Worm (Caenorhabditis elegans) whole organism, young adult: ENCODE data around the gene srg-11.

ENCODE experiments used
- B0019.2 ChIP-seq: fragments of 200-800 bp; sonication (Bioruptor generic); conservative IDR thresholded peaks from 2 replicates; pipeline ENCODE4 v1.3.6; 2022; ENCODE audit warnings: missing genetic modification reagents, missing genetic modification characterization, missing compliant biosample characterization
- D2030.7 ChIP-seq: fragments of 200-800 bp; sonication (Bioruptor generic); IDR thresholded peaks from 2 replicates; pipeline ENCODE4 v1.3.6; 2022; ENCODE audit warnings: missing genetic modification reagents, missing genetic modification characterization, missing compliant biosample characterization
- F49E8.2 ChIP-seq: sonication (generic microtip); optimal IDR thresholded peaks from 3 replicates; lab custom pipeline; 2017; ENCODE audit warnings: missing genetic modification characterization, mild to moderate bottlenecking, missing compliant biosample characterization, antibody characterized with exemption, moderate library complexity; ENCODE audit not compliant: insufficient read depth
- F57A8.1 ChIP-seq: fragments of 200-800 bp; sonication (Bioruptor generic); optimal IDR thresholded peaks from 2 replicates; lab custom pipeline; 2018; ENCODE audit warnings: mild to moderate bottlenecking, missing genetic modification characterization, moderate library complexity, missing compliant biosample characterization
- K12H6.12 ChIP-seq: fragments of 200-800 bp; sonication (Bioruptor generic); optimal IDR thresholded peaks from 2 replicates; lab custom pipeline; 2018; ENCODE audit warnings: mild to moderate bottlenecking, missing genetic modification characterization, missing compliant biosample characterization
- T07F8.4 ChIP-seq: sonication (generic microtip); optimal IDR thresholded peaks from 2 replicates; lab custom pipeline; 2016; ENCODE audit warnings: mild to moderate bottlenecking, missing genetic modification characterization, moderate library complexity, missing compliant biosample characterization
- Y67H2A.10 ChIP-seq: fragments of 200-800 bp; sonication (Bioruptor generic); conservative IDR thresholded peaks from 2 replicates; pipeline ENCODE4 v1.3.6; 2022; ENCODE audit warnings: missing genetic modification reagents, missing genetic modification characterization, missing compliant biosample characterization
- akir-1 ChIP-seq: fragments of 200-800 bp; sonication (Bioruptor generic); optimal IDR thresholded peaks from 2 replicates; lab custom pipeline; 2018; ENCODE audit warnings: mild to moderate bottlenecking, missing genetic modification characterization, moderate library complexity, missing compliant biosample characterization
- atf-7 ChIP-seq: sonication (generic microtip); optimal IDR thresholded peaks from 2 replicates; lab custom pipeline; 2017; ENCODE audit warnings: mild to moderate bottlenecking, missing genetic modification characterization, missing compliant biosample characterization
- athp-1 ChIP-seq: sonication (generic microtip); optimal IDR thresholded peaks from 2 replicates; lab custom pipeline; 2017; ENCODE audit warnings: mild to moderate bottlenecking, missing genetic modification characterization, missing compliant biosample characterization
- attf-5 ChIP-seq: fragments of 200-800 bp; sonication (Bioruptor generic); optimal IDR thresholded peaks from 2 replicates; lab custom pipeline; 2018; ENCODE audit warnings: mild to moderate bottlenecking, missing genetic modification characterization, missing compliant biosample characterization
- bed-2 ChIP-seq: fragments of 200-800 bp; sonication (Bioruptor generic); IDR thresholded peaks from 2 replicates; pipeline ENCODE4 v1.3.6; 2022; ENCODE audit warnings: missing genetic modification reagents, missing genetic modification characterization, missing compliant biosample characterization
- cebp-1 ChIP-seq, 2 experiments: fragments of 200-800 bp in 1 of 2; sonication (Bioruptor generic) in 1 of 2; sonication (generic microtip) in 1 of 2; IDR thresholded peaks in 1 of 2; optimal IDR thresholded peaks in 1 of 2; 2 replicates each; pipeline versions ENCODE4 v1.3.6 to Lab custom; 2017 to 2022; ENCODE audit warnings: missing compliant biosample characterization in 2 of 2, missing genetic modification characterization in 2 of 2, mild to moderate bottlenecking in 1 of 2, missing genetic modification reagents in 1 of 2, moderate library complexity in 1 of 2
- ceh-100 ChIP-seq: fragments of 200-800 bp; sonication (Bioruptor generic); IDR thresholded peaks from 2 replicates; pipeline ENCODE4 v1.3.6; 2022; ENCODE audit warnings: missing genetic modification reagents, missing genetic modification characterization, missing compliant biosample characterization
- ceh-27 ChIP-seq: fragments of 200-800 bp; sonication (Bioruptor generic); optimal IDR thresholded peaks from 2 replicates; lab custom pipeline; 2018; ENCODE audit warnings: mild to moderate bottlenecking, missing genetic modification characterization, moderate library complexity, missing compliant biosample characterization
- ceh-58 ChIP-seq: fragments of 200-800 bp; sonication (Bioruptor generic); IDR thresholded peaks from 2 replicates; pipeline ENCODE4 v1.3.6; 2022; ENCODE audit warnings: missing genetic modification characterization, missing compliant biosample characterization
- egl-18 ChIP-seq: fragments of 200-800 bp; sonication (Bioruptor generic); IDR thresholded peaks from 2 replicates; pipeline ENCODE4 v1.3.6; 2022; ENCODE audit warnings: missing genetic modification reagents, missing genetic modification characterization, missing compliant biosample characterization
- hmg-1.2 ChIP-seq: fragments of 200-800 bp; sonication (Bioruptor generic); IDR thresholded peaks from 2 replicates; pipeline ENCODE4 v1.3.6; 2022; ENCODE audit warnings: missing genetic modification reagents, missing genetic modification characterization, missing compliant biosample characterization
- lag-1 ChIP-seq: fragments of 200-800 bp; sonication (Bioruptor generic); IDR thresholded peaks from 2 replicates; pipeline ENCODE4 v1.3.6; 2022; ENCODE audit warnings: missing genetic modification reagents, missing genetic modification characterization, missing compliant biosample characterization
- let-607 ChIP-seq, 2 experiments: fragments of 200-800 bp in 1 of 2; sonication (Bioruptor generic) in 1 of 2; sonication (generic microtip) in 1 of 2; optimal IDR thresholded peaks; 2 replicates each; lab custom pipeline; 2016 to 2018; ENCODE audit warnings: mild to moderate bottlenecking in 2 of 2, missing compliant biosample characterization in 2 of 2, missing genetic modification characterization in 2 of 2, moderate library complexity in 2 of 2, missing genotype in 1 of 2
- lin-35 ChIP-seq, 3 experiments: fragments of 150-350 bp in 2 of 3; sonication (generic microtip) in 1 of 3; optimal IDR thresholded peaks; 2 replicates each; lab custom pipeline; 2014 to 2018; ENCODE audit warnings: missing biosample characterization in 3 of 3, missing genetic modification characterization in 3 of 3, missing genetic modification reagents in 3 of 3
- madf-8 ChIP-seq: fragments of 200-800 bp; sonication (Bioruptor generic); conservative IDR thresholded peaks from 2 replicates; pipeline ENCODE4 v1.3.6; 2022; ENCODE audit warnings: missing genetic modification reagents, missing genetic modification characterization, missing compliant biosample characterization
- mel-28 ChIP-seq: sonication (generic microtip); optimal IDR thresholded peaks from 2 replicates; lab custom pipeline; 2016; ENCODE audit warnings: borderline replicate concordance, mild to moderate bottlenecking, missing genetic modification characterization, missing compliant biosample characterization
- mes-4 ChIP-seq: sonication (generic microtip); optimal IDR thresholded peaks from 2 replicates; lab custom pipeline; 2016; ENCODE audit warnings: missing genotype, missing genetic modification characterization, missing compliant biosample characterization
- nfyb-1 ChIP-seq: fragments of 200-800 bp; sonication (Bioruptor generic); IDR thresholded peaks from 2 replicates; pipeline ENCODE4 v1.3.6; 2022; ENCODE audit warnings: missing genetic modification reagents, missing genetic modification characterization, missing compliant biosample characterization
- sdz-38 ChIP-seq: sonication (generic microtip); optimal IDR thresholded peaks from 2 replicates; lab custom pipeline; 2016; ENCODE audit warnings: missing genotype, missing genetic modification characterization, missing compliant biosample characterization
- sea-2 ChIP-seq: fragments of 200-800 bp; sonication (Bioruptor generic); IDR thresholded peaks from 2 replicates; pipeline ENCODE4 v1.3.6; 2022; ENCODE audit warnings: missing genetic modification characterization, missing compliant biosample characterization
- sptf-2 ChIP-seq: fragments of 200-800 bp; sonication (Bioruptor generic); optimal IDR thresholded peaks from 2 replicates; lab custom pipeline; 2018; ENCODE audit warnings: mild to moderate bottlenecking, missing genetic modification characterization, missing compliant biosample characterization
- tbp1 ChIP-seq: fragments of 200-800 bp; sonication (Bioruptor generic); optimal IDR thresholded peaks from 2 replicates; lab custom pipeline; 2018; ENCODE audit warnings: mild to moderate bottlenecking, missing genetic modification characterization, missing compliant biosample characterization
- tlf-1 ChIP-seq: fragments of 200-800 bp; sonication (Bioruptor generic); optimal IDR thresholded peaks from 2 replicates; lab custom pipeline; 2018; ENCODE audit warnings: mild to moderate bottlenecking, missing genetic modification characterization, missing compliant biosample characterization
- ztf-22 ChIP-seq: fragments of 200-800 bp; sonication (Bioruptor generic); optimal IDR thresholded peaks from 2 replicates; lab custom pipeline; 2018; ENCODE audit warnings: mild to moderate bottlenecking, missing genetic modification characterization, moderate library complexity, missing compliant biosample characterization
- ztf-25 ChIP-seq: fragments of 200-800 bp; sonication (Bioruptor generic); IDR thresholded peaks from 2 replicates; pipeline ENCODE4 v1.3.6; 2022; ENCODE audit warnings: missing genetic modification reagents, missing genetic modification characterization, missing compliant biosample characterization
- ztf-28 ChIP-seq: fragments of 200-800 bp; sonication (Bioruptor generic); IDR thresholded peaks from 2 replicates; pipeline ENCODE4 v1.3.6; 2022; ENCODE audit warnings: missing genetic modification reagents, missing genetic modification characterization, missing compliant biosample characterization
- ztf-6 ChIP-seq: fragments of 200-800 bp; sonication (Bioruptor generic); IDR thresholded peaks from 2 replicates; pipeline ENCODE4 v1.3.6; 2022; ENCODE audit warnings: missing genetic modification reagents, missing genetic modification characterization, missing compliant biosample characterization

srg-11 gene

DNA sequence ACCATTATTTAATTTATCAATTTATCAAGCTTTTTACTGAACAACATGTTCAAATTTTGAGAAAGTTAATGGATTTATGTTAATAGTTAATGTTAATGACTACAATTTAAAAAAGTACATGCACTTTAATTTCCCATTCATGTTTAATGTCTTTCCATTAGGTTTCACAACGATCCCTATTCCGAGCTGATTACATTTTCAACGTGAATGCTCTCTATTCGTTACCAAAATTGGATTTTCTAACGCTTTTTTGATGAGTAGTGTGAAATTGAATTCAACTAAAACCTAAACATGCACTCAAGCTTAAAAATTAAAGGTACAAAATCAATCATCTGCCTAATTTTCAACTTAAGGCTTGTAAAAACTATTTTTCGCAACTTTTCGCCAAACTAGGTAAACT is 22.4 kb upstream of the srg-11 start:
- TF ChIP-seq cebp-1 (GFP tag; IDR thresholded peaks at IDR 0.05; lab: Robert Waterston, UW) (no peak), cebp-1 (tag; optimal IDR thresholded peaks at IDR 0.05; lab: Kevin White, UChicago) (no peak), tlf-1 (GFP tag; lab: Kevin White, UChicago) (no peak), B0019.2 (GFP tag; lab: Robert Waterston, UW) (no peak), mel-28 (tag; lab: Kevin White, UChicago) (no peak), akir-1 (no peak), sptf-2 (GFP tag; lab: Kevin White, UChicago) (no peak), sea-2 (GFP tag; lab: Robert Waterston, UW) (no peak), ztf-28 (GFP tag; lab: Robert Waterston, UW) (no peak), F49E8.2 (tag; lab: Kevin White, UChicago) (no peak), bed-2 (GFP tag; lab: Robert Waterston, UW) (no peak), Y67H2A.10 (GFP tag; lab: Robert Waterston, UW) (no peak), ztf-22 (GFP tag; lab: Kevin White, UChicago) (no peak), hmg-1.2 (GFP tag; lab: Robert Waterston, UW) (no peak), ztf-6 (no peak), athp-1 (tag; lab: Kevin White, UChicago) (no peak), lag-1 (no peak), T07F8.4 (tag; lab: Kevin White, UChicago) (no peak), tbp1 (no peak), mes-4 (tag; lab: Kevin White, UChicago) (no peak), D2030.7 (GFP tag; lab: Robert Waterston, UW) (no peak)
- TF ChIP-seq, all 124 proteins: peak for 0

DNA sequence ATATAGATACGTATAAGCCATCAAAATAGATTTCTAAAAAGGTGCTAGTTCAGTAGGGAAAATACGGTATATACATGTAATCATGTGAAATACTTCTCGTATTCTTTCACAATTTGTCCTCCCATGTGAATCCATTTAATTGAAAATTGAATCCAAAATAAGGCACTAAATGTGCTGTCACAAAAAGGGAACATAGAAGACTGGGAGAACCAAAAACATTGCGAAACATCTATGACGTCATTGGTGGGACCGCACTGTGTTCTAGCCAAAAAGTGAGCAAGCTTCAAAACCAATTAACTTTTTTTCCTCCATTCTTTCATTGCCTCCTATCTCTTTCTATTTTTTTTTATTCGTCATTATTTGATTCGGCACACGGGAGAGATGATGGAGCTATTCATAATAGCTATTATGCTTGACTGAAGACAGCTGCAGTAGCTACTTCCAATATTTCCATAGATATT is 21.4 kb upstream of the srg-11 start, which contains the start of gene cdka-1:
Gene cdka-1 (plus strand): TSS at position 411 of the 461 bp plus-strand sequence.
- no peak for TF ChIP-seq cebp-1 (GFP tag; IDR thresholded peaks at IDR 0.05; lab: Robert Waterston, UW)
- TF ChIP-seq cebp-1 (tag; optimal IDR thresholded peaks at IDR 0.05; lab: Kevin White, UChicago) = peak; percentile 86
- TF ChIP-seq atf-7 (tag; lab: Kevin White, UChicago) = peak; percentile 47
- peak in 1 of 3 experiments; percentile 45 for TF ChIP-seq lin-35 (GFP tag; optimal IDR thresholded peaks at IDR 0.05; lab: Kevin White, UChicago)
- TF ChIP-seq K12H6.12 = peak; percentile 60
- no peak for TF ChIP-seq sdz-38 (tag; lab: Kevin White, UChicago)
- TF ChIP-seq, all 124 proteins: peak for 4

DNA sequence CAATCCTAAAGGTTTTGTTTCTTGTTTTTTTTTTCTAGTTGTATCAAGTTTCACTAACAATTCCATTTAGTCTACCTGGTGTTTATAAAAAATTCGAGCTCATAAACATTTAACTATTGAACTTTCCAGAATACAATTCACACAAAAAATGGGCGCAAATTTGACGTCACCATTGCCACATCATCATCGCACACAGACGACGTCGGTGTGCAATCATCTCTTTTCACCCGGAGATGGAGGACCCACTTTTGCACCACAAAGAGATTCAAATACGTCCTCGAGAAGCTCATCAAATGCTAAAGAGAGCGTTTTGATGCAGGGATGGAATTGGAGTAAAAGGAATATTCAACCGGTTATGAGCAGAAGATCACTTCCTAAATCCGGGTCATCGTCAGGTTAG is 20.4 kb upstream of the srg-11 start:
- no peak for TF ChIP-seq egl-18 (GFP tag; lab: Robert Waterston, UW)
- no peak for TF ChIP-seq lin-35 (GFP tag; optimal IDR thresholded peaks at IDR 0.05; lab: Kevin White, UChicago)
- no peak for TF ChIP-seq let-607 (tag; optimal IDR thresholded peaks at IDR 0.05; lab: Kevin White, UChicago)
- no peak for TF ChIP-seq ztf-25 (GFP tag; lab: Robert Waterston, UW)
- TF ChIP-seq sptf-2 (GFP tag; lab: Kevin White, UChicago) = no peak
- TF ChIP-seq nfyb-1 (GFP tag; lab: Robert Waterston, UW) = no peak
- peak; percentile 72 for TF ChIP-seq ceh-27 (GFP tag; lab: Kevin White, UChicago)
- TF ChIP-seq ceh-58 = no peak
- TF ChIP-seq ceh-100 (GFP tag; lab: Robert Waterston, UW) = no peak

DNA sequence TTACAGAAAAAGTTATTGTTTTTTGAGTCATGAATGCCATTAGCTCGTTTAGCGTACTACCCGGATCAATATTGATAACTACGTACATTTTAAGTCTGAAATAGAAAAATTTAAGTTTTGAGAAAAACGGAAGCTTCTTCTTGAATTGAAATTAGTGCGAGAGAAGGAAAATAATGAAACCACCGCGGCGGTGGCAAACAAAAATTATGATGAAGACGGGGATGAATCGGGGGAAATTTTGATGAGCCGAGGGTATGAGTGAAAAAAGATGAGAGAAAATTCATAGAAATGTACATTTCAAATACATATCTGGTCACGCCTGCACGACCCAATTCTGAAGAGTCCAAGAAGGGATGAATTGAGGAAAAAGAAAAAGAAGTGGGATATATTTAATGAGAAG is 14.5 kb upstream of the srg-11 start, which contains the start of gene T23F11.4:
Gene T23F11.4 (minus strand): TSS at position 101 of the 400 bp plus-strand sequence.
- TF ChIP-seq F57A8.1 (GFP tag; lab: Kevin White, UChicago) (no peak), madf-8 (GFP tag; lab: Robert Waterston, UW) (no peak), attf-5 (GFP tag; lab: Kevin White, UChicago) (no peak)
